Fruit fly (Drosophila melanogaster): ENCODE measurements around the gene Diap1.

Gene Diap1

DNA sequence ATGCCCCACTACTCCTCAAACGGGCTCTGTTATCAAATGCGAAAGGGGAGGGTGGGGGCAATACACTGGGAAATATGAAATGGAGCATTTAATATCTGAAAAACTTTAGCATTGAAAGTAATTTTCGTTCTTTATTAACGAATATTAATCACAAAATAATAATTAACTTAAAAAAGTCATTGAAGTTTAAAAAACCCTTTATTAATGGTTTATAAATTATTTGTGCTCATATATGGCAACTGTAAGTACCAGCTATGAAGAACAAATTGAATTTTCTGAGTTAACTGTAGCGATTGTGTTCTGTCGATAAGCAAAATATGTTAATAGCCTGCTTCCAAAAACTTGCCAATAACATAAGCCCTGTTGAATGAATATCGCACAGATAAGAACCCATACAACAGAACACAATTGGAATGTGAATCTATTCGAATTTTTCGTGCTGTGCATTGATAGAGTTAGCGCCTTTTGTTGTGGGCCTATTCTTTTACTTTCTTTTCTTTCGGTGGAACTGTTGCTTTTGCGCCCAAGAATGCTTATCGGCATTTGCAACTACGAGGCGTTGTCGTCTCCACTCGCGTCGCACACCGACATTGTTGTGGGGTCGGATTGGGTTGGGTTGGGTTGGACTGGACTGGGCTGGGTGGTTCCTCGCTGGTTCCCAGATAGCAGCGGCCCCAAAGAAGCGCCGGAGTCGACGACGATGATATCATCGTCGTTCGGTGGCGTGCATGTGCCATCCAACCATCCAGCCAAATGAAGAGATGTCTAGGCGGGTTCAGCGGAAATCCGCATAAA, 10.2 kb upstream of the Diap1 start (continued):
- TF ChIP-seq Blimp-1 (GFP tag; optimal IDR thresholded peaks at IDR 0.05) (peak; percentile 64), Xbp1 (GFP tag; optimal IDR thresholded peaks at IDR 0.05) (peak; percentile 29), CG18764 (GFP tag; optimal IDR thresholded peaks at IDR 0.05) (no peak), CG2202 (tag; optimal IDR thresholded peaks at IDR 0.05) (peak; percentile 35), CG17385 (GFP tag; optimal IDR thresholded peaks at IDR 0.05) (peak; percentile 59), CG7556 (GFP tag; optimal IDR thresholded peaks at IDR 0.05) (no peak), CG5180 (GFP tag; optimal IDR thresholded peaks at IDR 0.05) (peak; percentile 17), Antp (GFP tag; optimal IDR thresholded peaks at IDR 0.05) (peak; percentile 19), CG30403 (GFP tag; optimal IDR thresholded peaks at IDR 0.05) (peak; percentile 72), sisA (GFP tag; IDR thresholded peaks at IDR 0.05) (peak; percentile 20; the same call in 1 of the 2 replicates), Max (GFP tag; optimal IDR thresholded peaks at IDR 0.05) (peak; percentile 25), CG15011 (GFP tag; optimal IDR thresholded peaks at IDR 0.05) (peak; percentile 34), CG17328 (GFP tag; IDR thresholded peaks at IDR 0.05) (no peak), Myb (GFP tag; optimal IDR thresholded peaks at IDR 0.05) (peak; percentile 22), Rfx (GFP tag; IDR thresholded peaks at IDR 0.05) (peak; percentile 39; the same call in 1 of the 2 replicates), CG4424 (GFP tag; optimal IDR thresholded peaks at IDR 0.05) (peak; percentile 55), caup (GFP tag; optimal IDR thresholded peaks at IDR 0.05; ENCODE audit: severe bottlenecking) (peak; percentile 13), fd102C (GFP tag; optimal IDR thresholded peaks at IDR 0.05) (no peak), chn (GFP tag; optimal IDR thresholded peaks at IDR 0.05) (no peak), org-1 (GFP tag; optimal IDR thresholded peaks at IDR 0.05) (peak; percentile 49), maf-S (GFP tag; optimal IDR thresholded peaks at IDR 0.05) (no peak), CG3281 (GFP tag; optimal IDR thresholded peaks at IDR 0.05) (peak; percentile 66), CG6254 (GFP tag; optimal IDR thresholded peaks at IDR 0.05) (peak; percentile 51), br (optimal IDR thresholded peaks at IDR 0.05) (no peak), C15 (GFP tag; IDR thresholded peaks at IDR 0.05) (0 out of 3 replicates have a peak, but pooled peaks have one; percentile 27), CG6654 (GFP tag; optimal IDR thresholded peaks at IDR 0.05) (peak; percentile 6), mam (GFP tag; optimal IDR thresholded peaks at IDR 0.05) (peak; percentile 5), CG34376 (GFP tag; optimal IDR thresholded peaks at IDR 0.05) (no peak), CG8359 (GFP tag; optimal IDR thresholded peaks at IDR 0.05; ENCODE audit: borderline replicate concordance) (peak; percentile 25), chif (GFP tag; optimal IDR thresholded peaks at IDR 0.05) (peak in 1 of 2 experiments; percentile 36), Fer1 (GFP tag; optimal IDR thresholded peaks at IDR 0.05) (peak; percentile 26), CTCF (GFP tag; optimal IDR thresholded peaks at IDR 0.05) (no peak), CG14667 (GFP tag; IDR thresholded peaks at IDR 0.05) (no peak), tgo (GFP tag; IDR thresholded peaks at IDR 0.05) (no peak; the same call in 2 of the 3 replicates), CG3407 (GFP tag; optimal IDR thresholded peaks at IDR 0.05) (no peak), CG3726 (GFP tag; IDR thresholded peaks at IDR 0.05) (0 out of 3 replicates have a peak, but pooled peaks have one; percentile 28), crp (GFP tag; optimal IDR thresholded peaks at IDR 0.05) (no peak), CG18599 (GFP tag; optimal IDR thresholded peaks at IDR 0.05) (peak; percentile 42), CG32767 (GFP tag; IDR thresholded peaks at IDR 0.05) (no peak), wdn (GFP tag; IDR thresholded peaks at IDR 0.05) (0 out of 2 replicates have a peak, but pooled peaks have one; percentile 7), CG6175 (GFP tag; IDR thresholded peaks at IDR 0.05) (peak; percentile 68; the same call in 1 of the 3 replicates), grau (tag; optimal IDR thresholded peaks at IDR 0.05) (peak; percentile 81), Hr78 (GFP tag; optimal IDR thresholded peaks at IDR 0.05) (peak in 1 of 2 experiments; percentile 27), CG10431 (GFP tag; optimal IDR thresholded peaks at IDR 0.05) (no peak), CG3065 (GFP tag; optimal IDR thresholded peaks at IDR 0.05) (no peak), lola (GFP tag; optimal IDR thresholded peaks at IDR 0.05) (peak in 1 of 3 experiments; percentile 73), HLH54F (GFP tag; optimal IDR thresholded peaks at IDR 0.05) (peak; percentile 24), Chrac-16 (GFP tag; optimal IDR thresholded peaks at IDR 0.05) (peak; percentile 48), zf30C (GFP tag; optimal IDR thresholded peaks at IDR 0.05) (peak; percentile 38)
